Fruit fly (Drosophila melanogaster): ENCODE results near the gene spn-F.

dm6 chr3R:31259947-31260346 lies 5.0 kb downstream of the spn-F start, which contains the start of gene CAH16:
- no peak for TF ChIP-seq CG14711 (tag; optimal IDR thresholded peaks at IDR 0.05)
- TF ChIP-seq Clk (GFP tag; optimal IDR thresholded peaks at IDR 0.05) = no peak
- no peak for TF ChIP-seq pad (GFP tag; optimal IDR thresholded peaks at IDR 0.05)

Measured in whole organism, adult.